Worm (Caenorhabditis elegans) whole organism, young adult: ENCODE results near the gene C07D8.5.

Source experiments
- efl-1 ChIP-seq: fragments of 150-350 bp; optimal IDR thresholded peaks from 2 replicates; lab custom pipeline; 2014; ENCODE audit warnings: missing biosample characterization, missing genetic modification reagents, missing genetic modification characterization
- snpc-4 ChIP-seq, 5 experiments: fragments of 150-350 bp in 1 of 5; sonication (generic microtip) in 4 of 5; optimal IDR thresholded peaks; 2 replicates each; lab custom pipeline; 2014 to 2018; ENCODE audit warnings: missing genetic modification characterization in 5 of 5, missing biosample characterization in 3 of 5, antibody characterized with exemption in 2 of 5, mild to moderate bottlenecking in 2 of 5, missing compliant biosample characterization in 2 of 5, missing genotype in 2 of 5, moderate library complexity in 2 of 5, missing genetic modification reagents in 1 of 5
- ztf-28 ChIP-seq: fragments of 200-800 bp; sonication (Bioruptor generic); IDR thresholded peaks from 2 replicates; pipeline ENCODE4 v1.3.6; 2022; ENCODE audit warnings: missing genetic modification reagents, missing genetic modification characterization, missing compliant biosample characterization

DNA sequence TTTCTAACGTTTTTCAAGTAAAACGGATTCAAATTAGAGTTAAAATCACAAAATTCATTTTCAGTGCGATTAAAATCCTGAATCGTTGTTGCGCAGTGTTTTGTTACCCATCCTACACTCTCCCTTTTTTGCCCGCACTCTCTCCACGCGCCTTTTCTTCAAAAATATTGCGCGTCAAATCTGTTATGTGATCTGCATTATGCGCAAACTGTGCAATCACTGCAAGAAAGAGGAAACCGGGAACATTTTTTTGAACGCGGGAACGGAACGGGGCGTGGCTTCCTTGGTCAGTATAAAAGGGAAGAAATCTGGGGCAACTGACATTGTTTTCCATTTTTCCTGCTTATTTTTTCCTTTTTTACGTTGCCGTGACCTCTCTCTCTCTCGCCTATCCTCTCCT, 3.5 kb upstream of the C07D8.5 start:
- no peak for TF ChIP-seq snpc-4 (GFP tag; optimal IDR thresholded peaks at IDR 0.05; lab: Kevin White, UChicago)
- TF ChIP-seq snpc-4 (tag; optimal IDR thresholded peaks at IDR 0.05; lab: Kevin White, UChicago) = no peak
- no peak for TF ChIP-seq ztf-28 (GFP tag; lab: Robert Waterston, UW)
- TF ChIP-seq efl-1 (GFP tag; lab: Kevin White, UChicago) = peak; percentile 70
